Worm (Caenorhabditis elegans): ENCODE results near the gene icln-1.

The icln-1 gene

ce11 chrIV:9092011-9092410, 3.4 kb downstream of the icln-1 start (continued):
- TF ChIP-seq unc-55 (GFP tag; optimal IDR thresholded peaks at IDR 0.05), result no peak
- no peak for TF ChIP-seq blmp-1 (tag; optimal IDR thresholded peaks at IDR 0.05; ENCODE audit: insufficient read depth)
- no peak for TF ChIP-seq nhr-25 (tag; optimal IDR thresholded peaks at IDR 0.05)
- TF ChIP-seq ZK546.5 (tag; optimal IDR thresholded peaks at IDR 0.05), result no peak
- no peak for TF ChIP-seq nhr-23 (tag; optimal IDR thresholded peaks at IDR 0.05)
- TF ChIP-seq snpc-4 (tag; optimal IDR thresholded peaks at IDR 0.05), result no peak
- TF ChIP-seq F13H6.1 (tag; optimal IDR thresholded peaks at IDR 0.05), result peak; percentile 22
- TF ChIP-seq nhr-77 (tag; optimal IDR thresholded peaks at IDR 0.05), result no peak
- peak; percentile 55 for TF ChIP-seq sem-4 (tag; optimal IDR thresholded peaks at IDR 0.05)
- TF ChIP-seq nhr-10 (tag; optimal IDR thresholded peaks at IDR 0.05), result no peak
- no peak for TF ChIP-seq unc-39 (tag; optimal IDR thresholded peaks at IDR 0.05)
- TF ChIP-seq egl-27 (tag; optimal IDR thresholded peaks at IDR 0.05), result no peak
- TF ChIP-seq ama-1 (optimal IDR thresholded peaks at IDR 0.05), result no peak
- TF ChIP-seq peb-1 (tag; optimal IDR thresholded peaks at IDR 0.05), result no peak
- TF ChIP-seq dmd-4 (tag; optimal IDR thresholded peaks at IDR 0.05), result no peak

ce11 chrIV:9090538-9091195, 4.8 kb downstream of the icln-1 start:
- TF ChIP-seq mdl-1 (tag; optimal IDR thresholded peaks at IDR 0.05), result no peak
- peak; percentile 75 for TF ChIP-seq nhr-25 (tag; optimal IDR thresholded peaks at IDR 0.05)
- TF ChIP-seq lin-39 (tag; optimal IDR thresholded peaks at IDR 0.05), result no peak
- TF ChIP-seq C34F6.9 (tag; optimal IDR thresholded peaks at IDR 0.05), result no peak
- no peak for TF ChIP-seq sem-4 (tag; optimal IDR thresholded peaks at IDR 0.05)
- TF ChIP-seq nhr-6 (tag; optimal IDR thresholded peaks at IDR 0.05), result peak; percentile 18
- no peak for TF ChIP-seq crh-2 (tag; optimal IDR thresholded peaks at IDR 0.05)
- TF ChIP-seq sma-9 (GFP tag; optimal IDR thresholded peaks at IDR 0.05), result no peak
- no peak for TF ChIP-seq sma-9 (tag; optimal IDR thresholded peaks at IDR 0.05)
- no peak for TF ChIP-seq nhr-12 (tag; optimal IDR thresholded peaks at IDR 0.05)
- no peak for TF ChIP-seq gmeb-1 (tag; optimal IDR thresholded peaks at IDR 0.05)
- TF ChIP-seq Y55F3AM.14 (GFP tag; optimal IDR thresholded peaks at IDR 0.05), result no peak
- TF ChIP-seq sma-3 (GFP tag; optimal IDR thresholded peaks at IDR 0.05), result peak; percentile 24
- peak; percentile 51 for TF ChIP-seq nhr-129 (tag; optimal IDR thresholded peaks at IDR 0.05)
- peak; percentile 26 for TF ChIP-seq F13H6.1 (tag; optimal IDR thresholded peaks at IDR 0.05)
- no peak for TF ChIP-seq alr-1 (tag; optimal IDR thresholded peaks at IDR 0.05)
- TF ChIP-seq ama-1 (optimal IDR thresholded peaks at IDR 0.05), result no peak
- peak; percentile 25 for TF ChIP-seq ceh-16 (tag; optimal IDR thresholded peaks at IDR 0.05)

- TF ChIP-seq alr-1 (tag; optimal IDR thresholded peaks at IDR 0.05) (no peak), nhr-129 (tag; optimal IDR thresholded peaks at IDR 0.05) (peak; percentile 24), C34F6.9 (tag; optimal IDR thresholded peaks at IDR 0.05) (no peak), ztf-1 (GFP tag; conservative IDR thresholded peaks at IDR 0.05) (no peak), nhr-12 (tag; optimal IDR thresholded peaks at IDR 0.05) (no peak), nhr-10 (tag; optimal IDR thresholded peaks at IDR 0.05) (no peak), ama-1 (optimal IDR thresholded peaks at IDR 0.05) (peak; percentile 88), F13H6.1 (tag; optimal IDR thresholded peaks at IDR 0.05) (no peak), sma-9 (GFP tag; optimal IDR thresholded peaks at IDR 0.05) (no peak), sma-9 (tag; optimal IDR thresholded peaks at IDR 0.05) (no peak), ceh-16 (tag; optimal IDR thresholded peaks at IDR 0.05) (no peak), elt-3 (tag; optimal IDR thresholded peaks at IDR 0.05) (no peak), nhr-23 (tag; optimal IDR thresholded peaks at IDR 0.05) (no peak), ceh-82 (tag; optimal IDR thresholded peaks at IDR 0.05) (no peak)
Observed at ce11 chrIV:9088294-9088693, 7.2 kb downstream of the icln-1 start, which contains the start of gene msa-1. Gene msa-1, plus strand, starts transcription at chrIV:9088594.

ce11 chrIV:9082055-9082454, 13.4 kb downstream of the icln-1 start, which contains the start of gene twk-8:
Gene twk-8, plus strand, starts transcription at chrIV:9082355.
- TF ChIP-seq lin-11 (tag; optimal IDR thresholded peaks at IDR 0.05) (no peak), unc-55 (GFP tag; optimal IDR thresholded peaks at IDR 0.05) (no peak), aly-2 (tag; optimal IDR thresholded peaks at IDR 0.05) (no peak), nhr-25 (tag; optimal IDR thresholded peaks at IDR 0.05) (no peak), ztf-11 (tag; optimal IDR thresholded peaks at IDR 0.05) (no peak), ceh-82 (tag; optimal IDR thresholded peaks at IDR 0.05) (no peak), ceh-16 (tag; optimal IDR thresholded peaks at IDR 0.05) (no peak), mab-5 (tag; optimal IDR thresholded peaks at IDR 0.05) (no peak), snpc-4 (tag; optimal IDR thresholded peaks at IDR 0.05) (no peak), nhr-23 (tag; optimal IDR thresholded peaks at IDR 0.05) (no peak), nhr-77 (tag; optimal IDR thresholded peaks at IDR 0.05) (no peak), nhr-237 (tag; optimal IDR thresholded peaks at IDR 0.05) (no peak), lin-39 (tag; optimal IDR thresholded peaks at IDR 0.05) (no peak), blmp-1 (tag; optimal IDR thresholded peaks at IDR 0.05; ENCODE audit: insufficient read depth) (no peak), zag-1 (tag; optimal IDR thresholded peaks at IDR 0.05) (no peak)

Data from whole organism, L2 larva.